Fruit fly (Drosophila melanogaster): ENCODE measurements around the gene brv2.

Gene brv2

dm6 chr3L:17364023-17364422 lies 19.5 kb upstream of the brv2 start:
- TF ChIP-seq ttk (optimal IDR thresholded peaks at IDR 0.05) (no peak), Sin3A (optimal IDR thresholded peaks at IDR 0.05) (no peak), h (optimal IDR thresholded peaks at IDR 0.05) (no peak), psq (optimal IDR thresholded peaks at IDR 0.05) (no peak)

dm6 chr3L:17362940-17363339 lies 18.4 kb upstream of the brv2 start:
- TF ChIP-seq Myc (optimal IDR thresholded peaks at IDR 0.05) (no peak), ttk (optimal IDR thresholded peaks at IDR 0.05) (no peak), psq (optimal IDR thresholded peaks at IDR 0.05) (no peak), Sin3A (optimal IDR thresholded peaks at IDR 0.05) (no peak)

dm6 chr3L:17361925-17362324 lies 17.4 kb upstream of the brv2 start:
- TF ChIP-seq Myc (optimal IDR thresholded peaks at IDR 0.05), result no peak
- TF ChIP-seq h (optimal IDR thresholded peaks at IDR 0.05), result no peak
- no peak for TF ChIP-seq psq (optimal IDR thresholded peaks at IDR 0.05)
- TF ChIP-seq Sin3A (optimal IDR thresholded peaks at IDR 0.05), result no peak
- no peak for TF ChIP-seq insv (optimal IDR thresholded peaks at IDR 0.05)
- no peak for TF ChIP-seq ttk (optimal IDR thresholded peaks at IDR 0.05)

- TF ChIP-seq h (optimal IDR thresholded peaks at IDR 0.05) (no peak), Myc (optimal IDR thresholded peaks at IDR 0.05) (no peak), insv (optimal IDR thresholded peaks at IDR 0.05) (no peak), Sin3A (optimal IDR thresholded peaks at IDR 0.05) (no peak), ttk (optimal IDR thresholded peaks at IDR 0.05) (no peak), psq (optimal IDR thresholded peaks at IDR 0.05) (no peak)
These were observed 14.8 kb upstream of the brv2 start, which contains the start of gene tap for dm6 chr3L:17359225-17359773. Gene tap, plus strand, starts transcription at chr3L:17359682.

dm6 chr3L:17358490-17358889 lies 14.0 kb upstream of the brv2 start:
- no peak for TF ChIP-seq insv (optimal IDR thresholded peaks at IDR 0.05)

- TF ChIP-seq Myc (optimal IDR thresholded peaks at IDR 0.05) (no peak), ttk (optimal IDR thresholded peaks at IDR 0.05) (no peak), psq (optimal IDR thresholded peaks at IDR 0.05) (no peak), h (optimal IDR thresholded peaks at IDR 0.05) (no peak), Sin3A (optimal IDR thresholded peaks at IDR 0.05) (no peak), insv (optimal IDR thresholded peaks at IDR 0.05) (no peak)
These were observed 12.9 kb upstream of the brv2 start for dm6 chr3L:17357431-17357830.

- TF ChIP-seq Sin3A (optimal IDR thresholded peaks at IDR 0.05) (no peak), insv (optimal IDR thresholded peaks at IDR 0.05) (no peak), h (optimal IDR thresholded peaks at IDR 0.05) (no peak), Myc (optimal IDR thresholded peaks at IDR 0.05) (no peak)
These were observed 8.3 kb upstream of the brv2 start for dm6 chr3L:17352812-17353211.

- TF ChIP-seq h (optimal IDR thresholded peaks at IDR 0.05) (no peak), Sin3A (optimal IDR thresholded peaks at IDR 0.05) (no peak), insv (optimal IDR thresholded peaks at IDR 0.05) (no peak), psq (optimal IDR thresholded peaks at IDR 0.05) (no peak), ttk (optimal IDR thresholded peaks at IDR 0.05) (no peak), Myc (optimal IDR thresholded peaks at IDR 0.05) (no peak)
These were observed 7.0 kb upstream of the brv2 start, which contains the start of gene CG7692 for dm6 chr3L:17351522-17351921. Gene CG7692, plus strand, starts transcription at chr3L:17351822.

- no peak for TF ChIP-seq psq (optimal IDR thresholded peaks at IDR 0.05)
- TF ChIP-seq h (optimal IDR thresholded peaks at IDR 0.05), result no peak
- no peak for TF ChIP-seq Sin3A (optimal IDR thresholded peaks at IDR 0.05)
- TF ChIP-seq ttk (optimal IDR thresholded peaks at IDR 0.05), result no peak
- no peak for TF ChIP-seq Myc (optimal IDR thresholded peaks at IDR 0.05)
- TF ChIP-seq insv (optimal IDR thresholded peaks at IDR 0.05), result no peak
These were observed 5.1 kb upstream of the brv2 start, which contains the start of gene Mip for dm6 chr3L:17349604-17350003. Gene Mip, minus strand, starts transcription at chr3L:17349666.

dm6 chr3L:17346393-17346792 lies 1.9 kb upstream of the brv2 start:
- TF ChIP-seq insv (optimal IDR thresholded peaks at IDR 0.05) (no peak), psq (optimal IDR thresholded peaks at IDR 0.05) (no peak), Sin3A (optimal IDR thresholded peaks at IDR 0.05) (no peak), Myc (optimal IDR thresholded peaks at IDR 0.05) (no peak), h (optimal IDR thresholded peaks at IDR 0.05) (no peak), ttk (optimal IDR thresholded peaks at IDR 0.05) (no peak)

- no peak for TF ChIP-seq Sin3A (optimal IDR thresholded peaks at IDR 0.05)
- no peak for TF ChIP-seq h (optimal IDR thresholded peaks at IDR 0.05)
- TF ChIP-seq Myc (optimal IDR thresholded peaks at IDR 0.05), result no peak
- TF ChIP-seq psq (optimal IDR thresholded peaks at IDR 0.05), result no peak
- TF ChIP-seq ttk (optimal IDR thresholded peaks at IDR 0.05), result no peak
- TF ChIP-seq insv (optimal IDR thresholded peaks at IDR 0.05), result no peak
These were observed 3.3 kb downstream of the brv2 start, which contains the start of gene CG13727 for dm6 chr3L:17341216-17341615. Gene CG13727, minus strand, starts transcription at chr3L:17341316.

dm6 chr3L:17339756-17340155 lies 4.7 kb downstream of the brv2 start:
- no peak for TF ChIP-seq h (optimal IDR thresholded peaks at IDR 0.05)

dm6 chr3L:17339122-17339521 lies 5.4 kb downstream of the brv2 start, which contains the start of gene CG6479:
Gene CG6479, minus strand, starts transcription at chr3L:17339262.
- TF ChIP-seq h (optimal IDR thresholded peaks at IDR 0.05) (no peak), insv (optimal IDR thresholded peaks at IDR 0.05) (no peak), ttk (optimal IDR thresholded peaks at IDR 0.05) (no peak), psq (optimal IDR thresholded peaks at IDR 0.05) (no peak)

dm6 chr3L:17329069-17329468 lies 15.4 kb downstream of the brv2 start, which contains the start of gene Or74a:
Gene Or74a, minus strand, starts transcription at chr3L:17329169.
- TF ChIP-seq h (optimal IDR thresholded peaks at IDR 0.05) (no peak), psq (optimal IDR thresholded peaks at IDR 0.05) (no peak), Myc (optimal IDR thresholded peaks at IDR 0.05) (no peak), Sin3A (optimal IDR thresholded peaks at IDR 0.05) (no peak), ttk (optimal IDR thresholded peaks at IDR 0.05) (no peak), insv (optimal IDR thresholded peaks at IDR 0.05) (no peak)

Measured in Kc167 (cell line).